Worm (Caenorhabditis elegans): ENCODE results near the gene cogc-8.

The cogc-8 gene

ce11 chrIV:293163-293755 is 53.0 kb downstream of the cogc-8 start:
- no peak for TF ChIP-seq blmp-1 (tag; optimal IDR thresholded peaks at IDR 0.05)
- TF ChIP-seq skn-1 (tag; optimal IDR thresholded peaks at IDR 0.05), result no peak
- no peak for TF ChIP-seq ceh-8 (GFP tag; optimal IDR thresholded peaks at IDR 0.05)
- peak; percentile 77 for TF ChIP-seq nhr-85 (tag)
- TF ChIP-seq mdl-1 (tag; optimal IDR thresholded peaks at IDR 0.05), result no peak
- no peak for TF ChIP-seq nhr-237 (tag; optimal IDR thresholded peaks at IDR 0.05)
- no peak for TF ChIP-seq lin-35 (GFP tag; optimal IDR thresholded peaks at IDR 0.05)
- no peak for TF ChIP-seq efl-1 (optimal IDR thresholded peaks at IDR 0.05)
- peak in 1 of 2 experiments; percentile 79 for TF ChIP-seq efl-1 (GFP tag; optimal IDR thresholded peaks at IDR 0.05 in 1 of 2)
- TF ChIP-seq fos-1 (tag; optimal IDR thresholded peaks at IDR 0.05), result no peak
- TF ChIP-seq elt-2 (tag; optimal IDR thresholded peaks at IDR 0.05), result peak; percentile 10
- TF ChIP-seq hlh-4 (tag; optimal IDR thresholded peaks at IDR 0.05), result no peak
- no peak for TF ChIP-seq unc-98 (GFP tag; IDR thresholded peaks at IDR 0.05)
- TF ChIP-seq ztf-4 (tag; optimal IDR thresholded peaks at IDR 0.05), result no peak
- no peak for TF ChIP-seq fkh-8 (tag; optimal IDR thresholded peaks at IDR 0.05)
